Fruit fly (Drosophila melanogaster) whole organism: Measurements from ENCODE around the gene Mst84B.

Source experiments
- CG8478 ChIP-seq: fragments of >200 bp; optimal IDR thresholded peaks from 2 replicates; lab custom pipeline; 2018; ENCODE audit warnings: inconsistent platforms
- Dll ChIP-seq: fragments of >200 bp; optimal IDR thresholded peaks from 2 replicates; lab custom pipeline; 2017
- EcR ChIP-seq, 2 experiments: fragments of >200 bp; optimal IDR thresholded peaks; 2 replicates each; lab custom pipeline; 2017; ENCODE audit warnings: missing biosample characterization in 2 of 2, missing genetic modification characterization in 2 of 2, missing genetic modification reagents in 2 of 2
- pan ChIP-seq: fragments of >200 bp; optimal IDR thresholded peaks from 2 replicates; lab custom pipeline; 2017
- psq ChIP-seq: fragments of >200 bp; optimal IDR thresholded peaks from 2 replicates; lab custom pipeline; 2017
- usp ChIP-seq: fragments of >200 bp; optimal IDR thresholded peaks from 2 replicates; lab custom pipeline; 2017; ENCODE audit warnings: missing biosample characterization, missing genetic modification characterization, mixed read lengths

Mst84B gene

dm6 chr3R:7052242-7052641 is 9.7 kb upstream of the Mst84B start, which contains the start of gene Sodh1:
Gene Sodh1, plus strand, starts transcription at chr3R:7052335.
- TF ChIP-seq Dll (lab: Kevin White, UChicago) (no peak), CG8478 (no peak), pan (lab: Kevin White, UChicago) (no peak), EcR (GFP tag; optimal IDR thresholded peaks at IDR 0.05; lab: Kevin White, UChicago) (no peak), usp (GFP tag; lab: Kevin White, UChicago) (no peak), psq (no peak)

- TF ChIP-seq CG8478 (no peak), EcR (GFP tag; optimal IDR thresholded peaks at IDR 0.05; lab: Kevin White, UChicago) (no peak), usp (GFP tag; lab: Kevin White, UChicago) (no peak), pan (lab: Kevin White, UChicago) (no peak), psq (no peak), Dll (lab: Kevin White, UChicago) (no peak)
These were observed 7.7 kb upstream of the Mst84B start, which contains the start of gene CG1979 for dm6 chr3R:7054286-7054685. Gene CG1979, plus strand, starts transcription at chr3R:7054586.

- TF ChIP-seq Dll (lab: Kevin White, UChicago) (no peak), psq (no peak), EcR (GFP tag; optimal IDR thresholded peaks at IDR 0.05; lab: Kevin White, UChicago) (no peak), usp (GFP tag; lab: Kevin White, UChicago) (no peak), pan (lab: Kevin White, UChicago) (no peak), CG8478 (no peak)
These were observed 4.0 kb upstream of the Mst84B start for dm6 chr3R:7058017-7058416.

- TF ChIP-seq psq (no peak), EcR (GFP tag; optimal IDR thresholded peaks at IDR 0.05; lab: Kevin White, UChicago) (no peak), usp (GFP tag; lab: Kevin White, UChicago) (no peak), CG8478 (no peak), Dll (lab: Kevin White, UChicago) (no peak), pan (lab: Kevin White, UChicago) (no peak)
These were observed 3.0 kb upstream of the Mst84B start, which contains the start of gene dj for dm6 chr3R:7059015-7059414. Gene dj, plus strand, starts transcription at chr3R:7059315.

- TF ChIP-seq CG8478, result no peak
- no peak for TF ChIP-seq pan (lab: Kevin White, UChicago)
- TF ChIP-seq usp (GFP tag; lab: Kevin White, UChicago), result no peak
- no peak for TF ChIP-seq Dll (lab: Kevin White, UChicago)
- no peak for TF ChIP-seq EcR (GFP tag; optimal IDR thresholded peaks at IDR 0.05; lab: Kevin White, UChicago)
- TF ChIP-seq psq, result no peak
These were observed 1.5 kb upstream of the Mst84B start, which contains the start of gene djl for dm6 chr3R:7060467-7060866. Gene djl, plus strand, starts transcription at chr3R:7060767.

dm6 chr3R:7066267-7066666 is 4.3 kb downstream of the Mst84B start:
- no peak for TF ChIP-seq EcR (GFP tag; optimal IDR thresholded peaks at IDR 0.05; lab: Kevin White, UChicago)
- no peak for TF ChIP-seq usp (GFP tag; lab: Kevin White, UChicago)
- TF ChIP-seq CG8478, result no peak
- TF ChIP-seq pan (lab: Kevin White, UChicago), result no peak
- TF ChIP-seq Dll (lab: Kevin White, UChicago), result no peak
- no peak for TF ChIP-seq psq

- TF ChIP-seq EcR (GFP tag; optimal IDR thresholded peaks at IDR 0.05; lab: Kevin White, UChicago) (no peak), pan (lab: Kevin White, UChicago) (no peak), Dll (lab: Kevin White, UChicago) (no peak), usp (GFP tag; lab: Kevin White, UChicago) (no peak), CG8478 (no peak), psq (no peak)
These were observed 5.1 kb downstream of the Mst84B start, which contains the start of the genes CG1105 and CG1965 for dm6 chr3R:7067092-7067491. Gene CG1105, minus strand, starts transcription at chr3R:7067136. Gene CG1965, plus strand, starts transcription at chr3R:7067401.

dm6 chr3R:7074297-7075114 is 12.5 kb downstream of the Mst84B start, which contains the start of the genes Ufl1 and CG1943:
Gene Ufl1, minus strand, starts transcription at chr3R:7074452.
Gene CG1943, plus strand, starts transcription at chr3R:7074859.
- TF ChIP-seq CG8478 (no peak), Dll (lab: Kevin White, UChicago) (no peak), psq (no peak), usp (GFP tag; lab: Kevin White, UChicago) (no peak), EcR (GFP tag; optimal IDR thresholded peaks at IDR 0.05; lab: Kevin White, UChicago) (no peak), pan (lab: Kevin White, UChicago) (no peak)

dm6 chr3R:7075115-7075425 is 13.1 kb downstream of the Mst84B start:
- TF ChIP-seq CG8478 (no peak), EcR (GFP tag; optimal IDR thresholded peaks at IDR 0.05; lab: Kevin White, UChicago) (no peak), psq (no peak), pan (lab: Kevin White, UChicago) (no peak), usp (GFP tag; lab: Kevin White, UChicago) (no peak), Dll (lab: Kevin White, UChicago) (no peak)

- TF ChIP-seq EcR (GFP tag; optimal IDR thresholded peaks at IDR 0.05; lab: Kevin White, UChicago), result peak; percentile 75 to 83
- TF ChIP-seq Dll (lab: Kevin White, UChicago), result no peak
- TF ChIP-seq pan (lab: Kevin White, UChicago), result no peak
- TF ChIP-seq psq, result no peak
These were observed 13.8 kb downstream of the Mst84B start for dm6 chr3R:7075712-7076183.

- TF ChIP-seq CG8478 (no peak), Dll (lab: Kevin White, UChicago) (no peak), pan (lab: Kevin White, UChicago) (no peak), psq (no peak), usp (GFP tag; lab: Kevin White, UChicago) (no peak), EcR (GFP tag; optimal IDR thresholded peaks at IDR 0.05; lab: Kevin White, UChicago) (no peak)
These were observed 14.5 kb downstream of the Mst84B start for dm6 chr3R:7076293-7076981.
